Worm (Caenorhabditis elegans) whole organism, mixed stage, embryonic: ENCODE measurements around the gene ccdc-149.

Experiments used
- elt-3 ChIP-seq: fragments of 150-350 bp; optimal IDR thresholded peaks from 2 replicates; lab custom pipeline; 2014; ENCODE audit warnings: missing biosample characterization, missing genetic modification characterization
- unc-39 ChIP-seq: fragments of 150-350 bp; optimal IDR thresholded peaks from 2 replicates; lab custom pipeline; 2014; ENCODE audit warnings: missing biosample characterization, missing genetic modification characterization

DNA sequence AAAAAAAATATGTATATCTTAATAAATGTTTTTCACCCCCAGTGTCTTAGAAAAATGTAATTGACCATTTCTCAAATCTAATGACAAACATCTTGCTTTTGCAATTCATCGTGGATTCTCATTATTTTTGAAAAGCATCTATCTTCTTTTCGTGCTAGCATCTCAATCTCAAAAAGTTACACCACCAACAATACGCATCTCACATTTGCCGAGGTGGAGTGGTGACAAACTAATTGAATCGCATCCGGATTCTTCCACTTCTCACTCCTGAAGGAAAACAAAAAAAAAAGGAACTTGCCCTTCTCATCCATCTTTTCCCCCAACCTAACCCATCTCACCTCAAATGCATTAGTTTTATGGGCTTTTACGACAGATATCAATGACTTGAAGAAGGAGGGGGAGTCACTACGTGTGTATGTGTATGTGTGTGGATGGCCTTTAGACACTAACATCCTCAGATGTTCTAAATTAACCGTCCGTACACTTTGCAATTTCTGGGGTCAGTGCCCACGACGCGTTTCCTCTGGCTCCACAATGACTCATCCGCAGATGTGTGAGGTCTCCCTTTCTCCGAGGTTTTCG is 36.3 kb upstream of the ccdc-149 start:
- TF ChIP-seq unc-39 (tag; lab: Kevin White, UChicago): no peak
- TF ChIP-seq elt-3 (tag; lab: Kevin White, UChicago): no peak
